Worm (Caenorhabditis elegans): ENCODE results near the gene srz-12.

DNA sequence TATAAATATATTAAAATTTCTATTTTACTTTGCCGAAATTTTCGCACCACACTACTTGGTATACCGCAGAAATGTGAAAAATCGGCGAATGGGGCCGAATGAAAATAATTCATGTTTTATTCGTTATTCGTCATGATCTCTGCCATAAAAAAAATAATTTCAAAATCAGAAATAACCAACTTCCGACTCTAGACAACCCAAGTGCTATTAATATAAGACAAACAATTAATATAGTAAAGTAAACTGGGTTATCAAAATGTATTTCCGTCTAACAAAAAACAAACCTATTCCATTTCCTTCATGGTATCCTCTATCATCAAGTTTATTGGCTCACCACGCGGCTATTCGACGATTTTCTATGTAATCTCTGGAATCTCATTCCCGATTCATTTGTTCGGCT, 3.3 kb upstream of the srz-12 start, which contains the start of gene srh-293:
- TF ChIP-seq ref-1 (GFP tag; conservative IDR thresholded peaks at IDR 0.05): no peak
- TF ChIP-seq flt-1 (GFP tag; IDR thresholded peaks at IDR 0.05): no peak
- no peak for TF ChIP-seq tab-1 (GFP tag; IDR thresholded peaks at IDR 0.05)
- no peak for TF ChIP-seq cog-1 (tag; optimal IDR thresholded peaks at IDR 0.05)
- TF ChIP-seq ztf-23 (GFP tag; IDR thresholded peaks at IDR 0.05): no peak

Data from whole organism, midembryonic.